Fruit fly (Drosophila melanogaster) whole organism, prepupa: ENCODE results near the gene MED22.

Experiments
- Blimp-1 ChIP-seq: fragments of 200-800 bp; sonication (Bioruptor generic); optimal IDR thresholded peaks from 3 replicates; lab custom pipeline; 2017; ENCODE audit warnings: missing biosample characterization, missing genetic modification characterization, mild to moderate bottlenecking, moderate library complexity, missing genetic modification reagents
- CG15336 ChIP-seq: fragments of 200-800 bp; sonication (Bioruptor generic); IDR thresholded peaks from 2 replicates; pipeline ENCODE4 v1.3.6; 2022; ENCODE audit warnings: missing biosample characterization, missing genetic modification characterization
- CG1621 ChIP-seq: fragments of 200-800 bp; sonication (Bioruptor generic); optimal IDR thresholded peaks from 3 replicates; lab custom pipeline; 2018; ENCODE audit warnings: missing biosample characterization, mild to moderate bottlenecking, missing genetic modification characterization
- CG6163 ChIP-seq: fragments of 200-800 bp; sonication (Bioruptor generic); IDR thresholded peaks from 3 replicates; pipeline ENCODE4 v1.3.6; 2022; ENCODE audit warnings: missing biosample characterization, missing genetic modification characterization
- CG8119 ChIP-seq: fragments of 200-800 bp; sonication (Bioruptor generic); IDR thresholded peaks from 3 replicates; pipeline ENCODE4 v1.3.6; 2022; ENCODE audit warnings: missing biosample characterization, missing genetic modification characterization
- Ets96B ChIP-seq: fragments of 200-800 bp; optimal IDR thresholded peaks from 2 replicates; lab custom pipeline; 2019; ENCODE audit warnings: missing biosample characterization, mild to moderate bottlenecking, missing genetic modification characterization, moderate library complexity
- Gug ChIP-seq: fragments of 200-800 bp; sonication (Bioruptor generic); IDR thresholded peaks from 2 replicates; pipeline ENCODE4 v1.3.6; 2022; ENCODE audit warnings: missing biosample characterization, missing genetic modification characterization
- Hr39 ChIP-seq: fragments of 200-800 bp; sonication (Bioruptor generic); optimal IDR thresholded peaks from 2 replicates; lab custom pipeline; 2016; ENCODE audit warnings: missing biosample characterization, missing genetic modification characterization
- Smox ChIP-seq: fragments of 200-800 bp; sonication (Bioruptor generic); optimal IDR thresholded peaks from 3 replicates; lab custom pipeline; 2016; ENCODE audit warnings: missing biosample characterization, missing genetic modification characterization
- Sox102F ChIP-seq: fragments of 200-800 bp; sonication (Bioruptor generic); optimal IDR thresholded peaks from 2 replicates; lab custom pipeline; 2016; ENCODE audit warnings: missing biosample characterization, mild to moderate bottlenecking, missing genetic modification characterization
- salr ChIP-seq, 2 experiments: fragments of 200-800 bp; sonication (Bioruptor generic); optimal IDR thresholded peaks; 3 replicates each; lab custom pipeline; 2016 to 2018; ENCODE audit warnings: missing biosample characterization in 2 of 2, missing genetic modification characterization in 2 of 2, mild to moderate bottlenecking in 1 of 2

DNA sequence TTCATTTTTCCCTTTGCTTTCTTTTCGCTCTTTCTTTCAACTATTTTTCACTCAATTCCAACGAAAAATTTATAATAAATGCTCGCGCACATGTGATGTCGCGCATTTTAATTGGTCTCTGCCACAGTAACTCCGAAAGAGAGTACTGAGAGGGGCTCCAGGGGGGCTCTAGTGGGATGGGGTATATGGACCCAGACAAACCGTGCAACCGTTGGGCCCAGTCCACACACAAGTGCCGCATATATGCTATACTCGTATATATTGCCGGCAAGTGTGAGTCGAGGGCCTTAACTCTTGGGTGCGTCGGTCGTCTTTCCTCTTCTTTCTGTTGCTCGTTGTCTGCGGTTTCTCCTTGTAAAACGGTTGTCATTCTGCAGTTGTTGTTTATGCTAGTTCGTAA lies 29.6 kb upstream of the MED22 start:
- TF ChIP-seq salr (GFP tag; optimal IDR thresholded peaks at IDR 0.05; lab: Kevin White, UChicago) (no peak), Hr39 (GFP tag; lab: Kevin White, UChicago) (no peak), CG6163 (peak; percentile 63; the same call in 2 of the 3 replicates), Smox (GFP tag; lab: Kevin White, UChicago) (no peak), CG8119 (no peak), CG1621 (tag; lab: Kevin White, UChicago) (peak; percentile 2), Blimp-1 (no peak), Gug (GFP tag; lab: Robert Waterston, UW) (no peak), Ets96B (peak; percentile 12), CG15336 (GFP tag; lab: Robert Waterston, UW) (no peak), Sox102F (no peak)
